Worm (Caenorhabditis elegans) whole organism, L1 larva: Measurements from ENCODE around the gene C17E7.12.

Experiments used
- C16A3.4 ChIP-seq: fragments of 150-350 bp; optimal IDR thresholded peaks from 2 replicates; lab custom pipeline; 2014; ENCODE audit warnings: missing biosample characterization, missing genetic modification characterization
- aha-1 ChIP-seq: fragments of 150-350 bp; optimal IDR thresholded peaks from 2 replicates; lab custom pipeline; 2014; ENCODE audit warnings: missing biosample characterization, missing genetic modification characterization
- aly-2 ChIP-seq: fragments of 150-350 bp; optimal IDR thresholded peaks from 2 replicates; lab custom pipeline; 2014; ENCODE audit warnings: missing biosample characterization, missing genetic modification characterization
- ces-1 ChIP-seq: fragments of 150-350 bp; optimal IDR thresholded peaks from 2 replicates; lab custom pipeline; 2014; ENCODE audit warnings: missing biosample characterization, missing genetic modification reagents, missing genetic modification characterization
- ets-5 ChIP-seq: fragments of 200-800 bp; sonication (Bioruptor generic); IDR thresholded peaks from 2 replicates; pipeline ENCODE4 v1.3.6; 2022; ENCODE audit warnings: missing genetic modification characterization, missing compliant biosample characterization
- jun-1 ChIP-seq: fragments of 150-350 bp; optimal IDR thresholded peaks from 2 replicates; lab custom pipeline; 2014; ENCODE audit warnings: missing biosample characterization, missing genetic modification reagents, missing genetic modification characterization
- swsn-7 ChIP-seq: sonication (generic microtip); optimal IDR thresholded peaks from 2 replicates; lab custom pipeline; 2016; ENCODE audit warnings: missing genetic modification characterization, missing compliant biosample characterization

- TF ChIP-seq ets-5 (no peak), ces-1 (no peak), aha-1 (tag; lab: Kevin White, UChicago) (no peak), jun-1 (tag; lab: Kevin White, UChicago) (no peak), swsn-7 (tag; lab: Kevin White, UChicago) (no peak), aly-2 (tag; lab: Kevin White, UChicago) (no peak), C16A3.4 (no peak)
Measured at ce11 chrV:3851760-3852159, 40.1 kb downstream of the C17E7.12 start.
